Fruit fly (Drosophila melanogaster) whole organism, embryonic: ENCODE measurements around the gene CG32276.

Experiments used
- BEAF-32 ChIP-seq: fragments of 200-800 bp; sonication (Bioruptor generic); optimal IDR thresholded peaks from 3 replicates; lab custom pipeline; 2017; ENCODE audit warnings: missing biosample characterization, missing genetic modification characterization, mild to moderate bottlenecking, moderate library complexity, missing genetic modification reagents
- CG10147 ChIP-seq: fragments of 200-800 bp; sonication (Bioruptor generic); optimal IDR thresholded peaks from 2 replicates; lab custom pipeline; 2019; ENCODE audit warnings: missing biosample characterization, mild to moderate bottlenecking, missing genetic modification characterization, moderate library complexity
- CG10366 ChIP-seq: fragments of 200-800 bp; sonication (Bioruptor generic); IDR thresholded peaks from 2 replicates; pipeline ENCODE4 v1.3.6; 2022; ENCODE audit warnings: missing biosample characterization, missing genetic modification characterization
- CG10979 ChIP-seq: fragments of 200-800 bp; sonication (Bioruptor generic); optimal IDR thresholded peaks from 2 replicates; lab custom pipeline; 2018; ENCODE audit warnings: missing biosample characterization, mild to moderate bottlenecking, missing genetic modification characterization, moderate library complexity
- CG12299 ChIP-seq: fragments of 200-800 bp; sonication (Bioruptor generic); optimal IDR thresholded peaks from 2 replicates; lab custom pipeline; 2018; ENCODE audit warnings: missing biosample characterization, mild to moderate bottlenecking, missing genetic modification characterization
- CG1233 ChIP-seq: fragments of 200-800 bp; sonication (Bioruptor generic); optimal IDR thresholded peaks from 4 replicates; lab custom pipeline; 2018; ENCODE audit warnings: missing biosample characterization, mild to moderate bottlenecking, missing genetic modification characterization
- CG14710 ChIP-seq: fragments of 200-800 bp; sonication (Bioruptor generic); optimal IDR thresholded peaks from 3 replicates; lab custom pipeline; 2019; ENCODE audit warnings: missing biosample characterization, mild to moderate bottlenecking, missing genetic modification characterization, moderate library complexity
- CG14860 ChIP-seq: fragments of 200-800 bp; sonication (Bioruptor generic); IDR thresholded peaks from 3 replicates; pipeline ENCODE4 v1.3.6; 2022; ENCODE audit warnings: missing biosample characterization, missing genetic modification characterization; ENCODE audit not compliant: partially characterized antibody
- CG15073 ChIP-seq: fragments of 200-800 bp; sonication (Bioruptor generic); optimal IDR thresholded peaks from 2 replicates; lab custom pipeline; 2016; ENCODE audit warnings: missing biosample characterization, missing genetic modification characterization
- CG1603 ChIP-seq: fragments of 200-800 bp; sonication (Bioruptor generic); optimal IDR thresholded peaks from 2 replicates; lab custom pipeline; 2019; ENCODE audit warnings: missing biosample characterization, mild to moderate bottlenecking, missing genetic modification characterization, moderate library complexity
- CG1792 ChIP-seq: fragments of 200-800 bp; sonication (Bioruptor generic); optimal IDR thresholded peaks from 2 replicates; lab custom pipeline; 2016; ENCODE audit warnings: missing biosample characterization, missing genetic modification characterization
- CG2120 ChIP-seq: fragments of 200-800 bp; sonication (Bioruptor generic); optimal IDR thresholded peaks from 3 replicates; lab custom pipeline; 2016; ENCODE audit warnings: missing biosample characterization, missing genetic modification characterization
- CG2875 ChIP-seq: fragments of 200-800 bp; sonication (Bioruptor generic); optimal IDR thresholded peaks from 2 replicates; lab custom pipeline; 2017; ENCODE audit warnings: missing biosample characterization, mild to moderate bottlenecking, missing genetic modification characterization, missing genetic modification reagents
- CG6272 ChIP-seq: fragments of 200-800 bp; sonication (Bioruptor generic); IDR thresholded peaks from 2 replicates; pipeline ENCODE4 v1.3.6; 2022; ENCODE audit warnings: missing biosample characterization, missing genetic modification characterization
- CG7556 ChIP-seq: fragments of 200-800 bp; sonication (Bioruptor generic); optimal IDR thresholded peaks from 2 replicates; lab custom pipeline; 2017; ENCODE audit warnings: missing biosample characterization, mild to moderate bottlenecking, missing genetic modification characterization
- CG8359 ChIP-seq: fragments of 200-800 bp; sonication (Bioruptor generic); optimal IDR thresholded peaks from 2 replicates; lab custom pipeline; 2017; ENCODE audit warnings: missing biosample characterization, mild to moderate bottlenecking, missing genetic modification characterization, borderline replicate concordance
- CG9609 ChIP-seq: fragments of 200-800 bp; sonication (Bioruptor generic); optimal IDR thresholded peaks from 3 replicates; lab custom pipeline; 2016; ENCODE audit warnings: missing biosample characterization, missing genetic modification characterization
- Elba2 ChIP-seq: fragments of 200-800 bp; sonication (Bioruptor generic); optimal IDR thresholded peaks from 3 replicates; lab custom pipeline; 2016; ENCODE audit warnings: missing biosample characterization, missing genetic modification characterization
- Hey ChIP-seq: fragments of 200-800 bp; sonication (Bioruptor generic); optimal IDR thresholded peaks from 3 replicates; lab custom pipeline; 2018; ENCODE audit warnings: missing biosample characterization, mild to moderate bottlenecking, missing genetic modification characterization
- Jarid2 ChIP-seq: fragments of 200-800 bp; sonication (Bioruptor generic); optimal IDR thresholded peaks from 3 replicates; lab custom pipeline; 2017; ENCODE audit warnings: mild to moderate bottlenecking, missing biosample characterization, missing genetic modification reagents, missing genetic modification characterization
- NC2α ChIP-seq: fragments of 200-800 bp; sonication (Bioruptor generic); optimal IDR thresholded peaks from 2 replicates; lab custom pipeline; 2016; ENCODE audit warnings: missing biosample characterization, missing genetic modification characterization
- Neu2 ChIP-seq: fragments of 200-800 bp; sonication (Bioruptor generic); optimal IDR thresholded peaks from 3 replicates; lab custom pipeline; 2016; ENCODE audit warnings: missing biosample characterization, missing genetic modification characterization, borderline replicate concordance
- Oli ChIP-seq: fragments of 200-800 bp; sonication (Bioruptor generic); optimal IDR thresholded peaks from 2 replicates; lab custom pipeline; 2018; ENCODE audit warnings: missing biosample characterization, mild to moderate bottlenecking, missing genetic modification characterization, moderate library complexity
- Ravus ChIP-seq: fragments of 200-800 bp; sonication (Bioruptor generic); IDR thresholded peaks from 2 replicates; pipeline ENCODE4 v1.3.6; 2022; ENCODE audit warnings: missing biosample characterization, missing genetic modification characterization
- Six4 ChIP-seq: fragments of 200-800 bp; sonication (Bioruptor generic); optimal IDR thresholded peaks from 2 replicates; lab custom pipeline; 2016; ENCODE audit warnings: missing biosample characterization, missing genetic modification characterization
- Sox102F ChIP-seq: fragments of 200-800 bp; sonication (Bioruptor generic); optimal IDR thresholded peaks from 2 replicates; lab custom pipeline; 2018; ENCODE audit warnings: missing biosample characterization, mild to moderate bottlenecking, missing genetic modification characterization, moderate library complexity
- Sry-β ChIP-seq: fragments of 200-800 bp; sonication (Bioruptor generic); optimal IDR thresholded peaks from 2 replicates; lab custom pipeline; 2018; ENCODE audit warnings: missing biosample characterization, mild to moderate bottlenecking, missing genetic modification characterization, moderate library complexity
- ato ChIP-seq: fragments of 200-800 bp; sonication (Bioruptor generic); IDR thresholded peaks from 2 replicates; pipeline ENCODE4 v1.3.6; 2022; ENCODE audit warnings: missing biosample characterization, missing genetic modification characterization; ENCODE audit not compliant: partially characterized antibody
- bowl ChIP-seq: fragments of 200-800 bp; sonication (Bioruptor generic); IDR thresholded peaks from 2 replicates; pipeline ENCODE4 v1.3.6; 2022; ENCODE audit warnings: missing biosample characterization, missing genetic modification characterization
- chif ChIP-seq, 2 experiments: fragments of 200-800 bp; sonication (Bioruptor generic); optimal IDR thresholded peaks; 3 replicates each; lab custom pipeline; 2016; ENCODE audit warnings: missing biosample characterization in 2 of 2, missing genetic modification characterization in 2 of 2
- corto ChIP-seq: fragments of 200-800 bp; sonication (Bioruptor generic); optimal IDR thresholded peaks from 2 replicates; lab custom pipeline; 2016; ENCODE audit warnings: missing biosample characterization, mild to moderate bottlenecking, missing genetic modification characterization, moderate library complexity
- danr ChIP-seq: fragments of 200-800 bp; sonication (Bioruptor generic); IDR thresholded peaks from 2 replicates; pipeline ENCODE4 v1.3.6; 2022; ENCODE audit warnings: missing biosample characterization, missing genetic modification characterization
- dysf ChIP-seq: fragments of 200-800 bp; sonication (Bioruptor generic); IDR thresholded peaks from 3 replicates; pipeline ENCODE4 v1.3.6; 2022; ENCODE audit warnings: missing biosample characterization, missing genetic modification characterization
- eyg ChIP-seq: fragments of 200-800 bp; sonication (Bioruptor generic); optimal IDR thresholded peaks from 3 replicates; lab custom pipeline; 2016; ENCODE audit warnings: missing biosample characterization, missing genetic modification characterization
- fd3F ChIP-seq: fragments of 200-800 bp; sonication (Bioruptor generic); optimal IDR thresholded peaks from 2 replicates; lab custom pipeline; 2018; ENCODE audit warnings: missing biosample characterization, mild to moderate bottlenecking, missing genetic modification characterization, moderate library complexity
- gfzf ChIP-seq: fragments of 200-800 bp; sonication (Bioruptor generic); optimal IDR thresholded peaks from 2 replicates; lab custom pipeline; 2016; ENCODE audit warnings: missing biosample characterization, mild to moderate bottlenecking, missing genetic modification characterization, moderate library complexity
- inv ChIP-seq: fragments of 200-800 bp; sonication (Bioruptor generic); IDR thresholded peaks from 2 replicates; pipeline ENCODE4 v1.3.6; 2022; ENCODE audit warnings: missing biosample characterization, missing genetic modification characterization; ENCODE audit not compliant: partially characterized antibody
- prd ChIP-seq, 3 experiments: fragments of >200 bp in 2 of 3; fragments of 200-800 bp in 1 of 3; sonication (Bioruptor generic) in 1 of 3; optimal IDR thresholded peaks in 2 of 3; IDR thresholded peaks in 1 of 3; 2 replicates in 2 of 3; 3 replicates in 1 of 3; pipeline versions ENCODE4 v1.3.6 to Lab custom; 2017 to 2022; ENCODE audit warnings: missing biosample characterization in 1 of 3, missing genetic modification characterization in 1 of 3
- scrt ChIP-seq: fragments of 200-800 bp; sonication (Bioruptor generic); optimal IDR thresholded peaks from 2 replicates; lab custom pipeline; 2018; ENCODE audit warnings: missing biosample characterization, mild to moderate bottlenecking, missing genetic modification characterization, moderate library complexity
- seq ChIP-seq: fragments of 200-800 bp; sonication (Bioruptor generic); IDR thresholded peaks from 2 replicates; pipeline ENCODE4 v1.3.6; 2022; ENCODE audit warnings: missing biosample characterization, missing genetic modification characterization
- shn ChIP-seq: fragments of 200-800 bp; sonication (Bioruptor generic); optimal IDR thresholded peaks from 3 replicates; lab custom pipeline; 2016; ENCODE audit warnings: missing biosample characterization, missing genetic modification characterization
- sima ChIP-seq: fragments of 200-800 bp; sonication (Bioruptor generic); optimal IDR thresholded peaks from 2 replicates; lab custom pipeline; 2016; ENCODE audit warnings: missing biosample characterization, missing genetic modification characterization
- slp2 ChIP-seq: fragments of 200-800 bp; sonication (Bioruptor generic); optimal IDR thresholded peaks from 2 replicates; lab custom pipeline; 2016; ENCODE audit warnings: missing biosample characterization, missing genetic modification characterization
- tna ChIP-seq: fragments of 200-800 bp; sonication (Bioruptor generic); IDR thresholded peaks from 2 replicates; pipeline ENCODE4 v1.3.6; 2022; ENCODE audit warnings: missing biosample characterization, missing genetic modification characterization; ENCODE audit not compliant: partially characterized antibody
- unc-4 ChIP-seq: fragments of 200-800 bp; sonication (Bioruptor generic); IDR thresholded peaks from 2 replicates; pipeline ENCODE4 v1.3.6; 2022; ENCODE audit warnings: missing biosample characterization, missing genetic modification characterization; ENCODE audit not compliant: partially characterized antibody
- vvl ChIP-seq: fragments of 200-800 bp; sonication (Bioruptor generic); IDR thresholded peaks from 2 replicates; pipeline ENCODE4 v1.3.6; 2022; ENCODE audit warnings: missing biosample characterization, missing genetic modification characterization
- z ChIP-seq: fragments of 200-800 bp; sonication (Bioruptor generic); IDR thresholded peaks from 3 replicates; pipeline ENCODE4 v1.3.6; 2022; ENCODE audit warnings: missing biosample characterization, missing genetic modification characterization
- zfh1 ChIP-seq: fragments of 200-800 bp; sonication (Bioruptor generic); IDR thresholded peaks from 3 replicates; pipeline ENCODE4 v1.3.6; 2022; ENCODE audit warnings: missing biosample characterization, missing genetic modification characterization

Gene CG32276

DNA sequence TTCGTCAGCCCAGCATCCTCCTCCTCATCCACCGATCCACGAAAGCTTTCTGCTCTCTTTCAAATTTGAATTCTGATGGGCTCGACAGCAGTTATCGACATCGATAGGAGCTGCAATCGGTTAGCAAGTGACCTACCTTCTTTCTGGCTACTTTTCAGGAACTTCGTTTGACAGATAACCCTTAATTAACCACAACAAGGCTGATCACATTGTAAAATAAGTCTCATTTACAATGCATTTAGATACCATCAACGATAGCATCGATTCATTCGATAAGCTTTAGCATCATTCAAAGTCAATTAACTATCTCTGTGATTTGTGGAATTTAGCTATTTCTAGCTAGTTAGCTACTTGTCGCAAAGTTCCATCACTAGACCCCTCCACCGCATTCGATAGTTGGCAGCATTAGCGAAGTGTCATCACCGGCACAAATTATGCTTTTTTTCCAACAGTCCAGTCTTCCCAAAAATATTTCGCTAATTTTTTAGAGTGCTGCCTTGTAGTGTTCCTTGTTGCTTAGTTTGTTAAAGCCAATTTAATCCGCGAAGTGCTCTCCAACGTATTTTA lies 20.2 kb downstream of the CG32276 start, which contains the start of the genes MnM and Girdin (continued):
- TF ChIP-seq z (no peak), CG6272 (peak; percentile 41; the same call in 1 of the 2 replicates), ato (GFP tag; lab: Robert Waterston, UW) (peak; percentile 64; the same call in 1 of the 2 replicates), tna (GFP tag; lab: Robert Waterston, UW) (peak; percentile 43; the same call in 1 of the 2 replicates), prd (optimal IDR thresholded peaks at IDR 0.05; lab: Kevin White, UChicago) (no peak), prd (GFP tag; IDR thresholded peaks at IDR 0.05; lab: Robert Waterston, UW) (peak; percentile 53; the same call in 1 of the 3 replicates), Sox102F (no peak), danr (no peak), Hey (no peak), CG8359 (GFP tag; lab: Kevin White, UChicago) (no peak), CG10147 (GFP tag; lab: Kevin White, UChicago) (no peak), CG1603 (no peak), zfh1 (peak; percentile 16; the same call in 1 of the 3 replicates), gfzf (peak; percentile 34), CG15073 (GFP tag; lab: Kevin White, UChicago) (no peak), fd3F (GFP tag; lab: Kevin White, UChicago) (peak; percentile 43), CG2875 (GFP tag; lab: Kevin White, UChicago) (no peak), unc-4 (GFP tag; lab: Robert Waterston, UW) (peak; percentile 87), CG7556 (GFP tag; lab: Kevin White, UChicago) (no peak), Elba2 (GFP tag; lab: Kevin White, UChicago) (no peak), vvl (GFP tag; lab: Robert Waterston, UW) (peak; percentile 41; the same call in 1 of the 2 replicates), slp2 (GFP tag; lab: Kevin White, UChicago) (peak; percentile 51), CG10366 (GFP tag; lab: Robert Waterston, UW) (peak; percentile 55), Jarid2 (no peak), shn (peak; percentile 87), seq (GFP tag; lab: Robert Waterston, UW) (no peak), CG14710 (tag; lab: Kevin White, UChicago) (peak; percentile 75), CG9609 (GFP tag; lab: Kevin White, UChicago) (peak; percentile 79), CG1233 (GFP tag; lab: Kevin White, UChicago) (no peak), scrt (no peak), eyg (GFP tag; lab: Kevin White, UChicago) (no peak), Neu2 (GFP tag; lab: Kevin White, UChicago) (peak; percentile 50), CG14860 (peak; percentile 80), CG1792 (GFP tag; lab: Kevin White, UChicago) (peak; percentile 17), NC2α (GFP tag; lab: Kevin White, UChicago) (no peak), BEAF-32 (peak; percentile 96), chif (GFP tag; optimal IDR thresholded peaks at IDR 0.05; lab: Kevin White, UChicago) (peak; percentile 37 to 74), CG2120 (GFP tag; lab: Kevin White, UChicago) (peak; percentile 91), corto (GFP tag; lab: Kevin White, UChicago) (no peak), CG10979 (tag; lab: Kevin White, UChicago) (peak; percentile 36), dysf (GFP tag; lab: Robert Waterston, UW) (peak; percentile 64; the same call in 2 of the 3 replicates), Ravus (GFP tag; lab: Robert Waterston, UW) (no peak), CG12299 (no peak), inv (peak; percentile 87), sima (GFP tag; lab: Kevin White, UChicago) (no peak), Six4 (GFP tag; lab: Kevin White, UChicago) (peak; percentile 19), Sry-β (GFP tag; lab: Kevin White, UChicago) (peak; percentile 92), bowl (GFP tag; lab: Robert Waterston, UW) (no peak), Oli (tag; lab: Kevin White, UChicago) (peak; percentile 27)
